Fruit fly (Drosophila melanogaster) whole organism: Measurements from ENCODE around the gene fabp.

Source experiments
- CG8478 ChIP-seq: fragments of >200 bp; optimal IDR thresholded peaks from 2 replicates; lab custom pipeline; 2018; ENCODE audit warnings: inconsistent platforms
- EcR ChIP-seq, 2 experiments: fragments of >200 bp; optimal IDR thresholded peaks; 2 replicates each; lab custom pipeline; 2017; ENCODE audit warnings: missing biosample characterization in 2 of 2, missing genetic modification characterization in 2 of 2, missing genetic modification reagents in 2 of 2
- psq ChIP-seq: fragments of >200 bp; optimal IDR thresholded peaks from 2 replicates; lab custom pipeline; 2017
- usp ChIP-seq: fragments of >200 bp; optimal IDR thresholded peaks from 2 replicates; lab custom pipeline; 2017; ENCODE audit warnings: missing biosample characterization, missing genetic modification characterization, mixed read lengths

dm6 chr3R:11614507-11614906 is 47.7 kb upstream of the fabp start:
- TF ChIP-seq usp (GFP tag; lab: Kevin White, UChicago) (no peak), psq (lab: Kevin White, UChicago) (no peak), EcR (GFP tag; optimal IDR thresholded peaks at IDR 0.05; lab: Kevin White, UChicago) (no peak), CG8478 (lab: Kevin White, UChicago) (no peak)
